Fruit fly (Drosophila melanogaster) whole organism, embryonic: ENCODE data around the gene CG34301.

ENCODE experiments used
- Atf3 ChIP-seq: fragments of 200-800 bp; sonication (Bioruptor generic); optimal IDR thresholded peaks from 3 replicates; lab custom pipeline; 2016; ENCODE audit warnings: missing biosample characterization, missing genetic modification characterization
- Awh ChIP-seq: fragments of 200-800 bp; sonication (Bioruptor generic); IDR thresholded peaks from 2 replicates; pipeline ENCODE4, ENCODE4 v1.3.6; 2022; ENCODE audit warnings: missing biosample characterization, missing genetic modification characterization
- CG10462 ChIP-seq: fragments of 200-800 bp; sonication (Bioruptor generic); optimal IDR thresholded peaks from 2 replicates; lab custom pipeline; 2016; ENCODE audit warnings: missing biosample characterization, missing genetic modification characterization
- CG11247 ChIP-seq: fragments of 200-800 bp; sonication (Bioruptor generic); IDR thresholded peaks from 2 replicates; pipeline ENCODE4 v1.3.6; 2022; ENCODE audit warnings: missing biosample characterization, missing genetic modification characterization
- CG16863 ChIP-seq: fragments of 200-800 bp; sonication (Bioruptor generic); optimal IDR thresholded peaks from 3 replicates; lab custom pipeline; 2016; ENCODE audit warnings: missing biosample characterization, missing genetic modification characterization
- CG17359 ChIP-seq: fragments of 200-800 bp; sonication (Bioruptor generic); optimal IDR thresholded peaks from 3 replicates; lab custom pipeline; 2018; ENCODE audit warnings: missing biosample characterization, mild to moderate bottlenecking, missing genetic modification characterization, moderate library complexity
- CG18764 ChIP-seq: fragments of 200-800 bp; sonication (Bioruptor generic); optimal IDR thresholded peaks from 3 replicates; lab custom pipeline; 2016; ENCODE audit warnings: missing biosample characterization, missing genetic modification characterization
- CG2199 ChIP-seq: fragments of 200-800 bp; sonication (Bioruptor generic); IDR thresholded peaks from 3 replicates; pipeline ENCODE4 v1.3.6; 2022; ENCODE audit warnings: missing biosample characterization, missing genetic modification characterization
- CG30403 ChIP-seq: fragments of 200-800 bp; sonication (Bioruptor generic); optimal IDR thresholded peaks from 3 replicates; lab custom pipeline; 2016; ENCODE audit warnings: missing biosample characterization, missing genetic modification characterization
- CG30431 ChIP-seq: fragments of 200-800 bp; sonication (Bioruptor generic); optimal IDR thresholded peaks from 2 replicates; lab custom pipeline; 2017; ENCODE audit warnings: missing biosample characterization, missing genetic modification characterization
- CG34224 ChIP-seq: fragments of 200-800 bp; sonication (Bioruptor generic); IDR thresholded peaks from 3 replicates; pipeline ENCODE4 v1.3.6; 2022; ENCODE audit warnings: missing biosample characterization, missing genetic modification characterization; ENCODE audit not compliant: partially characterized antibody
- CG34422 ChIP-seq: fragments of 200-800 bp; sonication (Bioruptor generic); IDR thresholded peaks from 3 replicates; pipeline ENCODE4 v1.3.6; 2022; ENCODE audit warnings: missing biosample characterization, missing genetic modification characterization
- CG4617 ChIP-seq: fragments of 200-800 bp; sonication (Bioruptor generic); optimal IDR thresholded peaks from 3 replicates; lab custom pipeline; 2016; ENCODE audit warnings: missing biosample characterization, missing genetic modification characterization, borderline replicate concordance
- CG4707 ChIP-seq: fragments of 200-800 bp; sonication (Bioruptor generic); optimal IDR thresholded peaks from 2 replicates; lab custom pipeline; 2018; ENCODE audit warnings: missing biosample characterization, mild to moderate bottlenecking, missing genetic modification characterization, moderate library complexity
- CG6791 ChIP-seq: fragments of 200-800 bp; sonication (Bioruptor generic); IDR thresholded peaks from 3 replicates; pipeline ENCODE4 v1.3.6; 2022; ENCODE audit warnings: missing biosample characterization, missing genetic modification characterization; ENCODE audit not compliant: partially characterized antibody
- CG9876 ChIP-seq: fragments of 200-800 bp; sonication (Bioruptor generic); optimal IDR thresholded peaks from 2 replicates; lab custom pipeline; 2016; ENCODE audit warnings: missing biosample characterization, missing genetic modification characterization
- CG9932 ChIP-seq: fragments of 200-800 bp; sonication (Bioruptor generic); IDR thresholded peaks from 2 replicates; pipeline ENCODE4 v1.3.6; 2022; ENCODE audit warnings: missing biosample characterization, missing genetic modification characterization
- CHES-1-like ChIP-seq: fragments of 200-800 bp; sonication (Bioruptor generic); optimal IDR thresholded peaks from 2 replicates; lab custom pipeline; 2016; ENCODE audit warnings: missing biosample characterization, missing genetic modification characterization
- D19B ChIP-seq: fragments of 200-800 bp; sonication (Bioruptor generic); optimal IDR thresholded peaks from 2 replicates; lab custom pipeline; 2017; ENCODE audit warnings: missing biosample characterization, mild to moderate bottlenecking, missing genetic modification characterization
- Dad ChIP-seq: fragments of 200-800 bp; sonication (Bioruptor generic); optimal IDR thresholded peaks from 3 replicates; lab custom pipeline; 2016; ENCODE audit warnings: missing biosample characterization, missing genetic modification characterization
- Dek ChIP-seq: fragments of 200-800 bp; sonication (Bioruptor generic); optimal IDR thresholded peaks from 3 replicates; lab custom pipeline; 2019; ENCODE audit warnings: missing biosample characterization, mild to moderate bottlenecking, missing genetic modification characterization, moderate library complexity
- Eip74EF ChIP-seq, 2 experiments: fragments of 200-800 bp in 1 of 2; fragments of >200 bp in 1 of 2; sonication (Bioruptor generic) in 1 of 2; optimal IDR thresholded peaks; 2 replicates each; lab custom pipeline; 2017 to 2019; ENCODE audit warnings: missing biosample characterization in 2 of 2, missing genetic modification characterization in 2 of 2, mild to moderate bottlenecking in 1 of 2, moderate library complexity in 1 of 2
- Fer3 ChIP-seq: fragments of 200-800 bp; sonication (Bioruptor generic); optimal IDR thresholded peaks from 2 replicates; lab custom pipeline; 2018; ENCODE audit warnings: missing biosample characterization, mild to moderate bottlenecking, missing genetic modification characterization, moderate library complexity
- H15 ChIP-seq: fragments of 200-800 bp; sonication (Bioruptor generic); IDR thresholded peaks from 3 replicates; pipeline ENCODE4 v1.3.6; 2022; ENCODE audit warnings: missing biosample characterization, missing genetic modification characterization
- Hmx ChIP-seq: fragments of 200-800 bp; sonication (Bioruptor generic); optimal IDR thresholded peaks from 2 replicates; lab custom pipeline; 2016; ENCODE audit warnings: missing biosample characterization, missing genetic modification characterization
- TFAM ChIP-seq: fragments of 200-800 bp; sonication (Bioruptor generic); optimal IDR thresholded peaks from 2 replicates; lab custom pipeline; 2017; ENCODE audit warnings: missing biosample characterization, missing genetic modification characterization, inconsistent platforms
- Tbp ChIP-seq: fragments of >200 bp; optimal IDR thresholded peaks from 2 replicates; lab custom pipeline; 2018; ENCODE audit warnings: missing biosample characterization, missing genetic modification characterization
- bowl ChIP-seq: fragments of 200-800 bp; sonication (Bioruptor generic); IDR thresholded peaks from 2 replicates; pipeline ENCODE4 v1.3.6; 2022; ENCODE audit warnings: missing biosample characterization, missing genetic modification characterization
- bsh ChIP-seq, 2 experiments: fragments of 200-800 bp; sonication (Bioruptor generic); optimal IDR thresholded peaks; 2 replicates each; lab custom pipeline; 2017 to 2018; ENCODE audit warnings: mild to moderate bottlenecking in 2 of 2, missing biosample characterization in 2 of 2, missing genetic modification characterization in 2 of 2, moderate library complexity in 1 of 2
- cg ChIP-seq: fragments of 200-800 bp; sonication (Bioruptor generic); optimal IDR thresholded peaks from 3 replicates; lab custom pipeline; 2019; ENCODE audit warnings: missing biosample characterization, mild to moderate bottlenecking, missing genetic modification characterization, moderate library complexity
- crol ChIP-seq: fragments of 200-800 bp; sonication (Bioruptor generic); IDR thresholded peaks from 2 replicates; pipeline ENCODE4 v1.3.6; 2022; ENCODE audit warnings: missing biosample characterization, missing genetic modification characterization
- disco-r ChIP-seq: fragments of 200-800 bp; sonication (Bioruptor generic); optimal IDR thresholded peaks from 2 replicates; lab custom pipeline; 2016; ENCODE audit warnings: missing biosample characterization, missing genetic modification characterization
- fd102C ChIP-seq: fragments of 200-800 bp; sonication (Bioruptor generic); optimal IDR thresholded peaks from 2 replicates; lab custom pipeline; 2018; ENCODE audit warnings: missing biosample characterization, mild to moderate bottlenecking, missing genetic modification characterization, moderate library complexity
- fu2 ChIP-seq: fragments of 200-800 bp; sonication (Bioruptor generic); optimal IDR thresholded peaks from 2 replicates; lab custom pipeline; 2016; ENCODE audit warnings: missing biosample characterization, missing genetic modification characterization
- jumu ChIP-seq: fragments of 200-800 bp; sonication (Bioruptor generic); optimal IDR thresholded peaks from 3 replicates; lab custom pipeline; 2016; ENCODE audit warnings: missing biosample characterization, missing genetic modification characterization
- kni ChIP-seq: fragments of 200-800 bp; sonication (Bioruptor generic); optimal IDR thresholded peaks from 3 replicates; lab custom pipeline; 2017; ENCODE audit warnings: mild to moderate bottlenecking, missing biosample characterization, missing genetic modification reagents, missing genetic modification characterization
- lola ChIP-seq, 3 experiments: fragments of >200 bp in 2 of 3; fragments of 200-800 bp in 1 of 3; sonication (Bioruptor generic) in 1 of 3; optimal IDR thresholded peaks; 2 replicates each; lab custom pipeline; 2017 to 2019; ENCODE audit warnings: missing biosample characterization in 3 of 3, missing genetic modification characterization in 3 of 3, mild to moderate bottlenecking in 1 of 3, moderate library complexity in 1 of 3
- luna ChIP-seq: fragments of 200-800 bp; sonication (Bioruptor generic); optimal IDR thresholded peaks from 2 replicates; lab custom pipeline; 2016; ENCODE audit warnings: missing biosample characterization, missing genetic modification characterization
- mam ChIP-seq: fragments of 200-800 bp; sonication (Bioruptor generic); optimal IDR thresholded peaks from 3 replicates; lab custom pipeline; 2016; ENCODE audit warnings: missing biosample characterization, missing genetic modification characterization
- oc ChIP-seq: fragments of 200-800 bp; sonication (Bioruptor generic); optimal IDR thresholded peaks from 2 replicates; lab custom pipeline; 2018; ENCODE audit warnings: missing biosample characterization, mild to moderate bottlenecking, missing genetic modification characterization, moderate library complexity
- prd ChIP-seq, 3 experiments: fragments of >200 bp in 2 of 3; fragments of 200-800 bp in 1 of 3; sonication (Bioruptor generic) in 1 of 3; optimal IDR thresholded peaks in 2 of 3; IDR thresholded peaks in 1 of 3; 2 replicates in 2 of 3; 3 replicates in 1 of 3; pipeline versions ENCODE4 v1.3.6 to Lab custom; 2017 to 2022; ENCODE audit warnings: missing biosample characterization in 1 of 3, missing genetic modification characterization in 1 of 3
- pros ChIP-seq: fragments of 200-800 bp; sonication (Bioruptor generic); optimal IDR thresholded peaks from 3 replicates; lab custom pipeline; 2019; ENCODE audit warnings: missing biosample characterization, mild to moderate bottlenecking, missing genetic modification characterization, moderate library complexity
- pum ChIP-seq: fragments of 200-800 bp; sonication (Bioruptor generic); optimal IDR thresholded peaks from 2 replicates; lab custom pipeline; 2016; ENCODE audit warnings: missing biosample characterization, missing genetic modification characterization
- sc ChIP-seq, 3 experiments: fragments of >200 bp in 2 of 3; fragments of 200-800 bp in 1 of 3; sonication (Bioruptor generic) in 1 of 3; optimal IDR thresholded peaks; 2 replicates in 2 of 3; 3 replicates in 1 of 3; lab custom pipeline; 2017; ENCODE audit warnings: mild to moderate bottlenecking in 1 of 3, missing biosample characterization in 1 of 3, missing genetic modification characterization in 1 of 3, missing genetic modification reagents in 1 of 3
- twi ChIP-seq: fragments of 200-800 bp; optimal IDR thresholded peaks from 2 replicates; lab custom pipeline; 2019; ENCODE audit warnings: missing biosample characterization, mild to moderate bottlenecking, missing genetic modification characterization, moderate library complexity
- vvl ChIP-seq: fragments of 200-800 bp; sonication (Bioruptor generic); IDR thresholded peaks from 2 replicates; pipeline ENCODE4 v1.3.6; 2022; ENCODE audit warnings: missing biosample characterization, missing genetic modification characterization
- wek ChIP-seq: fragments of 200-800 bp; sonication (Bioruptor generic); optimal IDR thresholded peaks from 3 replicates; lab custom pipeline; 2018; ENCODE audit warnings: missing biosample characterization, mild to moderate bottlenecking, missing genetic modification characterization, moderate library complexity

The CG34301 gene

DNA sequence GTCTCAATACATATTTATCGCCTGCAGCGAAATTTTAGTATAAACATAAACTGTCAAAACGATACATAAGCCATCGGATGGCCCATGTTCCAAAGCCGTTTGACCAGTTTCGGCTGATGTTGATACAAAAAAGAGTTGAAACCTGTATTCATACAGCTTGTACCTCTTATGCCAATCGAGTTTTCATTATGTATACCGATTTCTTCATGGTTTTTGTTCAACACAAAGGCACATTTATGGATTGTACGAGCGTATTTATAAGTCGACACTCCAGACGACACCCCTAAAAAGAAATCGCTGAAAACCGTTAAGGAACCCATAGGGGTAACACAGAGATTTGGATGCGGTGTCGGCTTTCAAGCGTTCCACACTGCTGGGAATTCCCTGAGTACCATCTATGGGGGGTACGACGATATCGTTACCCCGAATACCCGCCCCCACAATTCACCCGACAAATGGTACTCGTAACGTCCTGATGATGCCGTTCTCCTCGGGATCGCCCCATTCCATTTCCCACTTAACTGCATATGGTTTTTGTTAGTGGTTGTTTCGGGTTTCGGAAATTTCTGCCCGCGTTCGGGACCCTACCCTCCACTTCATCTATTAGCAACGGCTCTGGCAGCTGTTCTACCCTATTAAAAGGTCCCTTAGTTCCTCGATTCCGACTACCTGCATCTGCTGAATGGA is 34.7 kb downstream of the CG34301 start (continued):
- TF ChIP-seq luna (GFP tag; lab: Kevin White, UChicago) (no peak), D19B (GFP tag; lab: Kevin White, UChicago) (peak; percentile 24), wek (GFP tag; lab: Kevin White, UChicago) (peak; percentile 28), twi (tag; lab: Kevin White, UChicago) (peak; percentile 91), CG2199 (GFP tag; lab: Robert Waterston, UW) (peak; percentile 63; the same call in 1 of the 3 replicates), cg (GFP tag; lab: Kevin White, UChicago) (peak; percentile 37), CG17359 (no peak), TFAM (GFP tag; lab: Kevin White, UChicago) (no peak), pros (GFP tag; lab: Kevin White, UChicago) (peak; percentile 97), kni (GFP tag; lab: Kevin White, UChicago) (peak; percentile 95), vvl (GFP tag; lab: Robert Waterston, UW) (peak; percentile 49; the same call in 1 of the 2 replicates), jumu (no peak), CG9932 (GFP tag; lab: Robert Waterston, UW) (peak; percentile 25; the same call in 1 of the 2 replicates), CG6791 (peak; percentile 68; the same call in 1 of the 3 replicates), CG34224 (0 out of 3 replicates have a peak, but pooled peaks have one; percentile 10), CG18764 (GFP tag; lab: Kevin White, UChicago) (no peak), oc (tag; lab: Kevin White, UChicago) (peak; percentile 50)

DNA sequence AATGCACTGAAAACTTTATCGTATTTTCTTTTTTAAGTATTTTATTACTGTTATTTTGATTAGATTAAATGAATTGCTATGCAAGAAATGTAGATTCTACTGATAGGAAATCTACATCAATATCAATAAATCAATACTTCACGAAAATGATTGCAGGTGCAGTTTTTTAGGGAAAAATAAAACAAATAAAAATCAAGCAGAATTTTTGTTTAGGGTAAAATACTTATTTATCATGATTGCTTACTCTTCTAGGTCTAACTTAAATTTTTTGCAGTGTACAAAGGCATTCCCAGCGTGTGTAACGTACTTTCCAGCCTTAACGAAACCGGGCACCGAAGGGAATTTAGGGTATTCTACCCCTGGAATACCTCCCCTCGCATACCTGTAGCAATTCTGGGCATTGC is 35.3 kb downstream of the CG34301 start:
- TF ChIP-seq disco-r (GFP tag; lab: Kevin White, UChicago) (peak; percentile 51), CHES-1-like (GFP tag; lab: Kevin White, UChicago) (peak; percentile 24), Hmx (GFP tag; lab: Kevin White, UChicago) (peak; percentile 11), mam (peak; percentile 11), Dek (tag; lab: Kevin White, UChicago) (no peak), lola (GFP tag; optimal IDR thresholded peaks at IDR 0.05; lab: Kevin White, UChicago) (peak in 1 of 3 experiments; percentile 97), Tbp (GFP tag; lab: Kevin White, UChicago) (no peak), sc (optimal IDR thresholded peaks at IDR 0.05; lab: Kevin White, UChicago) (no peak), sc (GFP tag; optimal IDR thresholded peaks at IDR 0.05; lab: Kevin White, UChicago) (peak; percentile 81), CG30403 (GFP tag; lab: Kevin White, UChicago) (peak; percentile 77), Atf3 (GFP tag; lab: Kevin White, UChicago) (peak; percentile 60), H15 (GFP tag; lab: Robert Waterston, UW) (no peak), crol (GFP tag; lab: Robert Waterston, UW) (no peak), CG16863 (GFP tag; lab: Kevin White, UChicago) (peak; percentile 61), Dad (no peak), bsh (GFP tag; optimal IDR thresholded peaks at IDR 0.05; lab: Kevin White, UChicago) (peak in 1 of 2 experiments; percentile 80), CG4617 (GFP tag; lab: Kevin White, UChicago) (peak; percentile 17), Fer3 (tag; lab: Kevin White, UChicago) (no peak), Eip74EF (GFP tag; optimal IDR thresholded peaks at IDR 0.05; lab: Kevin White, UChicago) (peak in 1 of 2 experiments; percentile 5), CG30431 (GFP tag; lab: Kevin White, UChicago) (peak; percentile 71), pum (GFP tag; lab: Kevin White, UChicago) (peak; percentile 63), CG11247 (GFP tag; lab: Robert Waterston, UW) (no peak), fu2 (GFP tag; lab: Kevin White, UChicago) (no peak), prd (optimal IDR thresholded peaks at IDR 0.05; lab: Kevin White, UChicago) (no peak), prd (GFP tag; IDR thresholded peaks at IDR 0.05; lab: Robert Waterston, UW) (peak; percentile 87), CG4707 (GFP tag; lab: Kevin White, UChicago) (no peak), CG9876 (peak; percentile 2), bowl (no peak), fd102C (GFP tag; lab: Kevin White, UChicago) (peak; percentile 94), Awh (GFP tag; lab: Robert Waterston, UW) (peak; percentile 40; the same call in 1 of the 2 replicates), CG10462 (GFP tag; lab: Kevin White, UChicago) (peak; percentile 65), CG34422 (GFP tag; lab: Robert Waterston, UW) (peak; percentile 62; the same call in 1 of the 3 replicates)
